Fruit fly (Drosophila melanogaster) whole organism, embryonic: ENCODE data around the gene Atpalpha.

Experiments used
- Abd-B ChIP-seq: fragments of 200-800 bp; sonication (Bioruptor generic); optimal IDR thresholded peaks from 2 replicates; lab custom pipeline; 2018; ENCODE audit warnings: missing biosample characterization, mild to moderate bottlenecking, missing genetic modification characterization, moderate library complexity
- Adf1 ChIP-seq: fragments of 200-800 bp; sonication (Bioruptor generic); IDR thresholded peaks from 2 replicates; pipeline ENCODE4 v1.3.6; 2022; ENCODE audit warnings: missing biosample characterization, missing genetic modification characterization
- CG10209 ChIP-seq: fragments of 200-800 bp; sonication (Bioruptor generic); optimal IDR thresholded peaks from 3 replicates; lab custom pipeline; 2017; ENCODE audit warnings: missing biosample characterization, mild to moderate bottlenecking, missing genetic modification characterization, missing genetic modification reagents
- CG10959 ChIP-seq: fragments of 200-800 bp; sonication (Bioruptor generic); IDR thresholded peaks from 2 replicates; pipeline ENCODE4 v1.3.6; 2022; ENCODE audit warnings: missing biosample characterization, missing genetic modification characterization
- CG11504 ChIP-seq: fragments of 200-800 bp; sonication (Bioruptor generic); optimal IDR thresholded peaks from 3 replicates; lab custom pipeline; 2019; ENCODE audit warnings: missing biosample characterization, mild to moderate bottlenecking, missing genetic modification characterization, moderate library complexity
- CG12299 ChIP-seq: fragments of 200-800 bp; sonication (Bioruptor generic); optimal IDR thresholded peaks from 2 replicates; lab custom pipeline; 2018; ENCODE audit warnings: missing biosample characterization, mild to moderate bottlenecking, missing genetic modification characterization
- CG16813 ChIP-seq: fragments of 200-800 bp; sonication (Bioruptor generic); IDR thresholded peaks from 3 replicates; pipeline ENCODE4 v1.3.6; 2022; ENCODE audit warnings: missing biosample characterization, missing genetic modification characterization; ENCODE audit not compliant: partially characterized antibody
- CG17802 ChIP-seq: fragments of 200-800 bp; sonication (Bioruptor generic); optimal IDR thresholded peaks from 2 replicates; lab custom pipeline; 2018; ENCODE audit warnings: missing biosample characterization, mild to moderate bottlenecking, missing genetic modification characterization, moderate library complexity
- CG18599 ChIP-seq: fragments of 200-800 bp; sonication (Bioruptor generic); optimal IDR thresholded peaks from 3 replicates; lab custom pipeline; 2017; ENCODE audit warnings: missing biosample characterization, missing genetic modification characterization, mild to moderate bottlenecking, moderate library complexity, missing genetic modification reagents
- CG30403 ChIP-seq: fragments of 200-800 bp; sonication (Bioruptor generic); optimal IDR thresholded peaks from 3 replicates; lab custom pipeline; 2016; ENCODE audit warnings: missing biosample characterization, missing genetic modification characterization
- CG30431 ChIP-seq: fragments of 200-800 bp; sonication (Bioruptor generic); optimal IDR thresholded peaks from 2 replicates; lab custom pipeline; 2017; ENCODE audit warnings: missing biosample characterization, missing genetic modification characterization
- CG34422 ChIP-seq: fragments of 200-800 bp; sonication (Bioruptor generic); IDR thresholded peaks from 3 replicates; pipeline ENCODE4 v1.3.6; 2022; ENCODE audit warnings: missing biosample characterization, missing genetic modification characterization
- CG43689 ChIP-seq: fragments of 200-800 bp; sonication (Bioruptor generic); IDR thresholded peaks from 2 replicates; pipeline ENCODE4 v1.3.6; 2022; ENCODE audit warnings: missing biosample characterization, missing genetic modification characterization
- CG4617 ChIP-seq: fragments of 200-800 bp; sonication (Bioruptor generic); optimal IDR thresholded peaks from 3 replicates; lab custom pipeline; 2016; ENCODE audit warnings: missing biosample characterization, missing genetic modification characterization, borderline replicate concordance
- CG6791 ChIP-seq: fragments of 200-800 bp; sonication (Bioruptor generic); IDR thresholded peaks from 3 replicates; pipeline ENCODE4 v1.3.6; 2022; ENCODE audit warnings: missing biosample characterization, missing genetic modification characterization; ENCODE audit not compliant: partially characterized antibody
- CG7372 ChIP-seq: fragments of 200-800 bp; sonication (Bioruptor generic); IDR thresholded peaks from 2 replicates; pipeline ENCODE4 v1.3.6; 2022; ENCODE audit warnings: missing biosample characterization, missing genetic modification characterization
- D19A ChIP-seq: fragments of 200-800 bp; optimal IDR thresholded peaks from 3 replicates; lab custom pipeline; 2019; ENCODE audit warnings: missing biosample characterization, mild to moderate bottlenecking, missing genetic modification characterization, moderate library complexity
- Dbx ChIP-seq: fragments of 200-800 bp; sonication (Bioruptor generic); IDR thresholded peaks from 3 replicates; pipeline ENCODE4 v1.3.6; 2022; ENCODE audit warnings: missing biosample characterization, missing genetic modification characterization
- E2f1 ChIP-seq: fragments of 200-800 bp; sonication (Bioruptor generic); IDR thresholded peaks from 2 replicates; pipeline ENCODE4 v1.3.6; 2022; ENCODE audit warnings: missing biosample characterization, missing genetic modification characterization
- Fer1 ChIP-seq: fragments of 200-800 bp; sonication (Bioruptor generic); optimal IDR thresholded peaks from 2 replicates; lab custom pipeline; 2017; ENCODE audit warnings: missing biosample characterization, mild to moderate bottlenecking, missing genetic modification characterization
- Hey ChIP-seq: fragments of 200-800 bp; sonication (Bioruptor generic); optimal IDR thresholded peaks from 3 replicates; lab custom pipeline; 2018; ENCODE audit warnings: missing biosample characterization, mild to moderate bottlenecking, missing genetic modification characterization
- HmgD ChIP-seq: fragments of 200-800 bp; sonication (Bioruptor generic); optimal IDR thresholded peaks from 3 replicates; lab custom pipeline; 2016; ENCODE audit warnings: missing biosample characterization, missing genetic modification characterization
- MTF-1 ChIP-seq: fragments of 200-800 bp; sonication (Bioruptor generic); optimal IDR thresholded peaks from 2 replicates; lab custom pipeline; 2018; ENCODE audit warnings: missing biosample characterization, mild to moderate bottlenecking, missing genetic modification characterization, borderline replicate concordance
- Oli ChIP-seq: fragments of 200-800 bp; sonication (Bioruptor generic); optimal IDR thresholded peaks from 2 replicates; lab custom pipeline; 2018; ENCODE audit warnings: missing biosample characterization, mild to moderate bottlenecking, missing genetic modification characterization, moderate library complexity
- Trl ChIP-seq, 3 experiments: fragments of >200 bp in 2 of 3; fragments of 200-800 bp in 1 of 3; sonication (Bioruptor generic) in 1 of 3; optimal IDR thresholded peaks; 2 replicates in 1 of 3; 3 replicates in 2 of 3; lab custom pipeline; 2016 to 2017; ENCODE audit warnings: missing biosample characterization in 1 of 3, missing genetic modification characterization in 1 of 3
- bigmax ChIP-seq: fragments of 200-800 bp; sonication (Bioruptor generic); optimal IDR thresholded peaks from 2 replicates; lab custom pipeline; 2018; ENCODE audit warnings: missing biosample characterization, mild to moderate bottlenecking, missing genetic modification characterization
- chinmo ChIP-seq: fragments of 200-800 bp; sonication (Bioruptor generic); IDR thresholded peaks from 4 replicates; pipeline ENCODE4 v1.3.6; 2022; ENCODE audit warnings: missing biosample characterization, missing genetic modification characterization; ENCODE audit not compliant: partially characterized antibody
- chm ChIP-seq: fragments of 200-800 bp; sonication (Bioruptor generic); IDR thresholded peaks from 2 replicates; pipeline ENCODE4 v1.3.6; 2022; ENCODE audit warnings: missing biosample characterization, missing genetic modification characterization
- crol ChIP-seq: fragments of 200-800 bp; sonication (Bioruptor generic); IDR thresholded peaks from 2 replicates; pipeline ENCODE4 v1.3.6; 2022; ENCODE audit warnings: missing biosample characterization, missing genetic modification characterization
- hb ChIP-seq: fragments of 200-800 bp; sonication (Bioruptor generic); IDR thresholded peaks from 3 replicates; pipeline ENCODE4 v1.3.6; 2022; ENCODE audit warnings: missing biosample characterization, missing genetic modification characterization; ENCODE audit not compliant: partially characterized antibody
- hbn ChIP-seq: fragments of 200-800 bp; sonication (Bioruptor generic); IDR thresholded peaks from 2 replicates; pipeline ENCODE4 v1.3.6; 2022; ENCODE audit warnings: missing biosample characterization, missing genetic modification characterization; ENCODE audit not compliant: partially characterized antibody
- hth ChIP-seq: fragments of >200 bp; optimal IDR thresholded peaks from 2 replicates; lab custom pipeline; 2017; ENCODE audit warnings: inconsistent platforms
- lab ChIP-seq: fragments of 200-800 bp; sonication (Bioruptor generic); optimal IDR thresholded peaks from 3 replicates; lab custom pipeline; 2017; ENCODE audit warnings: missing biosample characterization, missing genetic modification characterization, mild to moderate bottlenecking, moderate library complexity, missing genetic modification reagents
- lbe ChIP-seq: fragments of 200-800 bp; sonication (Bioruptor generic); optimal IDR thresholded peaks from 2 replicates; lab custom pipeline; 2016; ENCODE audit warnings: missing biosample characterization, mild to moderate bottlenecking, missing genetic modification characterization
- maf-S ChIP-seq: fragments of 200-800 bp; sonication (Bioruptor generic); optimal IDR thresholded peaks from 2 replicates; lab custom pipeline; 2016; ENCODE audit warnings: missing biosample characterization, missing genetic modification characterization
- mirr ChIP-seq: fragments of 200-800 bp; sonication (Bioruptor generic); optimal IDR thresholded peaks from 3 replicates; lab custom pipeline; 2018; ENCODE audit warnings: missing biosample characterization, mild to moderate bottlenecking, missing genetic modification characterization
- onecut ChIP-seq: fragments of 200-800 bp; sonication (Bioruptor generic); IDR thresholded peaks from 2 replicates; pipeline ENCODE4 v1.3.6; 2022; ENCODE audit warnings: missing biosample characterization, missing genetic modification characterization
- pan ChIP-seq, 4 experiments: fragments of >200 bp in 3 of 4; fragments of 200-800 bp in 1 of 4; sonication (Bioruptor generic) in 1 of 4; optimal IDR thresholded peaks in 3 of 4; IDR thresholded peaks in 1 of 4; 2 replicates each; pipeline versions ENCODE4 v1.3.6 to Lab custom; 2017 to 2022; ENCODE audit warnings: missing biosample characterization in 2 of 4, missing genetic modification characterization in 2 of 4, mixed read lengths in 1 of 4
- peb ChIP-seq: fragments of 200-800 bp; sonication (Bioruptor generic); IDR thresholded peaks from 2 replicates; pipeline ENCODE4 v1.3.6; 2022; ENCODE audit warnings: missing biosample characterization, missing genetic modification characterization
- ro ChIP-seq: fragments of 200-800 bp; sonication (Bioruptor generic); IDR thresholded peaks from 2 replicates; pipeline ENCODE4 v1.3.6; 2022; ENCODE audit warnings: missing biosample characterization, missing genetic modification characterization
- sisA ChIP-seq: fragments of 200-800 bp; sonication (Bioruptor generic); IDR thresholded peaks from 2 replicates; pipeline ENCODE4 v1.3.6; 2022; ENCODE audit warnings: missing biosample characterization, missing genetic modification characterization
- tap ChIP-seq: fragments of 200-800 bp; optimal IDR thresholded peaks from 3 replicates; lab custom pipeline; 2019; ENCODE audit warnings: missing biosample characterization, mild to moderate bottlenecking, missing genetic modification characterization, moderate library complexity
- tll ChIP-seq, 2 experiments: fragments of 200-800 bp in 1 of 2; fragments of >200 bp in 1 of 2; sonication (Bioruptor generic) in 1 of 2; optimal IDR thresholded peaks; 2 replicates each; lab custom pipeline; 2017 to 2019; ENCODE audit warnings: missing biosample characterization in 2 of 2, missing genetic modification characterization in 2 of 2, mild to moderate bottlenecking in 1 of 2, moderate library complexity in 1 of 2
- ttk ChIP-seq: fragments of 200-800 bp; sonication (Bioruptor generic); IDR thresholded peaks from 2 replicates; pipeline ENCODE4 v2.1.2; 2022; ENCODE audit warnings: missing biosample characterization, missing genetic modification characterization
- wdn ChIP-seq: fragments of 200-800 bp; sonication (Bioruptor generic); IDR thresholded peaks from 2 replicates; pipeline ENCODE4 v1.3.6; 2022; ENCODE audit warnings: missing biosample characterization, missing genetic modification characterization
- zfh1 ChIP-seq: fragments of 200-800 bp; sonication (Bioruptor generic); IDR thresholded peaks from 3 replicates; pipeline ENCODE4 v1.3.6; 2022; ENCODE audit warnings: missing biosample characterization, missing genetic modification characterization

Gene Atpalpha

DNA sequence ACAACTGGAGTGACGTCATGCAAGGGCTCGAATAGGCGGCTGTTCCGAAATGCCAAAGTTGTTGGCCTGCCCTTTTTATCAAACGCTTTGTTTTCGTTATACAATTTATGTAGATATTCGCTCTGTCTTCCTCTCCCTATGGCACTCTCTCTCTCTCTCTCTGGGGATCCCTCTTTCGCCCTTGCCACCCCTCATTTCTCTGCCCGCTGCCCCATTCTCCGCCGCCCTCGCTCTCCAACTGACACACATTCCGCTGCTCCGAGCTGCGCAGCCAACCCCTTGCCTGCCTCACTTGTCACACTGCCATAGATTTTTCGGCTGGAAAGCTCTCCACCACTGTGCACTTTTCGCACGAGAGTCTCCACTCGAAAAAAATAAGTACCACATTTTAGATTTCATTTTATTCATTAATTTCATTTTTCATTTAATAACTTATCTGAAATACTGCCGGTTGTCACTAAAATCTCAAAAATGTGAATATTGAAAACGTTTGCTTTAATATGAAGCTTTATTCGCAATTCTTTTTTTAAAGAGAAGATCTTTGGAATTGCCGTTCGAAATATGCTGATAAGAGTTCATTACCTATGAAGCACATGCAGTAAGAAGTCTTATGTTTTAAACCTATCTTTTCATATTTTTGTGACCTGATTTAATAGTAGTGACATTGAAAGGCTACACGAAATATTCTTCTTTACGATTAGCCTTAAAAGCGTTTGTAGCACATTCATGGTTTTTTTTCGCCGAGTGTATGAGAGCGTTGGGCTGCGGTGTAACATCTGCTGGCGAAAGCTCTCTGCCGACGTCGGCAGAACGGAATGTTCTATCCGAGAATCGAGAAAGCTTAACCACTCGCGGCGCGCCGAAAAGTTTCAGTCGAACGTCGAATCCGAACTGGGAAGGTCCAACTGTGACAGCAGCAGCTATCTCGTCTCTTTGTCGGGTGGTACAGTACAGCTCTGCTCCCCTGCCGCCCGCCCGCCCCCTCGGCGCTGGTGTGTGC, 8.7 kb downstream of the Atpalpha start (continued):
- TF ChIP-seq maf-S (GFP tag; lab: Kevin White, UChicago) = peak; percentile 63
- peak; percentile 37 for TF ChIP-seq wdn (GFP tag; lab: Robert Waterston, UW)
- TF ChIP-seq hbn = no peak; the same call in 1 of the 2 replicates
- peak; percentile 81 for TF ChIP-seq D19A (tag; lab: Kevin White, UChicago)
- TF ChIP-seq Trl (optimal IDR thresholded peaks at IDR 0.05; lab: Kevin White, UChicago) = peak; percentile 84 to 94
- peak; percentile 52 for TF ChIP-seq Trl (GFP tag; optimal IDR thresholded peaks at IDR 0.05; lab: Kevin White, UChicago)
- peak; percentile 91 for TF ChIP-seq Oli
- no peak for TF ChIP-seq hth (lab: Kevin White, UChicago)
- peak; percentile 43; the same call in 1 of the 2 replicates for TF ChIP-seq ttk (GFP tag; lab: Robert Waterston, UW)
- TF ChIP-seq Hey (tag; lab: Kevin White, UChicago) = no peak
- TF ChIP-seq CG30431 (GFP tag; lab: Kevin White, UChicago) = peak; percentile 73
- no peak for TF ChIP-seq CG10959
- TF ChIP-seq HmgD (GFP tag; lab: Kevin White, UChicago) = peak; percentile 51
- peak; percentile 94 for TF ChIP-seq CG11504 (tag; lab: Kevin White, UChicago)
- peak; percentile 46 for TF ChIP-seq lbe (GFP tag; lab: Kevin White, UChicago)
- peak; percentile 96 for TF ChIP-seq CG30403
- no peak for TF ChIP-seq bigmax (GFP tag; lab: Kevin White, UChicago)
- peak; percentile 9 for TF ChIP-seq mirr (GFP tag; lab: Kevin White, UChicago)
- TF ChIP-seq tap (tag; lab: Kevin White, UChicago) = peak; percentile 30
- peak; percentile 26 for TF ChIP-seq MTF-1 (GFP tag; lab: Kevin White, UChicago)
- TF ChIP-seq ro (GFP tag; lab: Robert Waterston, UW) = peak; percentile 49; the same call in 1 of the 2 replicates
- TF ChIP-seq CG7372 = 0 out of 2 replicates have a peak, but pooled peaks have one; percentile 15
- TF ChIP-seq peb (GFP tag; lab: Robert Waterston, UW) = no peak
- TF ChIP-seq CG17802 = peak; percentile 31
- peak; percentile 44; the same call in 1 of the 2 replicates for TF ChIP-seq sisA
- TF ChIP-seq tll (GFP tag; optimal IDR thresholded peaks at IDR 0.05; lab: Kevin White, UChicago) = no peak
- peak; percentile 90 for TF ChIP-seq Fer1 (GFP tag; lab: Kevin White, UChicago)
- peak; percentile 68; the same call in 2 of the 3 replicates for TF ChIP-seq CG34422 (GFP tag; lab: Robert Waterston, UW)
- TF ChIP-seq CG16813 (GFP tag; lab: Robert Waterston, UW) = no peak
- peak; percentile 35 for TF ChIP-seq E2f1
- peak; percentile 4; the same call in 1 of the 2 replicates for TF ChIP-seq onecut (GFP tag; lab: Robert Waterston, UW)
- no peak for TF ChIP-seq pan (optimal IDR thresholded peaks at IDR 0.05; lab: Kevin White, UChicago)
- TF ChIP-seq pan (GFP tag; optimal IDR thresholded peaks at IDR 0.05 in 1 of 2, IDR thresholded peaks at IDR 0.05 in 1 of 2) = peak in 1 of 2 experiments; percentile 67

DNA sequence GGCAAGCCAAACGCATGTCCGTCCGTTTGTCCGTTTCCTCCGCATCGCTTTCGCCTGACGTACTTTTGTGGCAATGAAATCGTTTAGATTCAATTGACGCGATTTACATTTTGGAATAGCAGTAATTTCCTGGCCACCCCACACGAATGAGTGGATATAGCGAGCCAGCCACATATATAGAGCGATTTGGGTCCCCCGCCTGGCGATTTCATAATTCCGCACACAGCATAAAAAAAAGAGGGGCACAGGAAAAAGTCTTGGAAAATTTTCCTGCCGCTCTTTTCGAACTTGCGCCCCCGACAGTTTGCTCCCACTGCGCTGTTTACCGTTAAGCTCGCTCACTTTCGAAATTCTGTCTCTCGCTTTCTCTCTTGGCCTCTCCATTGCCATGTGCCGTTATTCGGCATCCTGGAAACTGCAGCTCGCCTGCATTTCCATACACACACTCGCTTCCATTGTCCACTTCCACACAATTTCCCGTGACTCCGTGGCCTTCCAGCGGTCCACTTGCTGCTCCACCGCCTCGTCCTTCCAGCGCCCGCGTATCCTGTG, 10.2 kb downstream of the Atpalpha start:
- TF ChIP-seq chinmo = 0 out of 4 replicates have a peak, but pooled peaks have one; percentile 67
- TF ChIP-seq CG10209 (GFP tag; lab: Kevin White, UChicago) = no peak
- TF ChIP-seq CG6791 = no peak
- 0 out of 2 replicates have a peak, but pooled peaks have one; percentile 25 for TF ChIP-seq crol (GFP tag; lab: Robert Waterston, UW)
- TF ChIP-seq Abd-B (GFP tag; lab: Kevin White, UChicago) = no peak
- no peak for TF ChIP-seq CG43689 (GFP tag; lab: Robert Waterston, UW)
- TF ChIP-seq lab = peak; percentile 13
- no peak for TF ChIP-seq CG4617 (GFP tag; lab: Kevin White, UChicago)
- peak; percentile 43; the same call in 1 of the 3 replicates for TF ChIP-seq zfh1 (GFP tag; lab: Robert Waterston, UW)
- TF ChIP-seq Adf1 = peak; percentile 27; the same call in 1 of the 2 replicates
- 0 out of 3 replicates have a peak, but pooled peaks have one; percentile 26 for TF ChIP-seq Dbx (GFP tag; lab: Robert Waterston, UW)
- no peak for TF ChIP-seq CG12299 (tag; lab: Kevin White, UChicago)
- peak; percentile 2 for TF ChIP-seq CG18599 (GFP tag; lab: Kevin White, UChicago)
- peak; percentile 20; the same call in 1 of the 3 replicates for TF ChIP-seq hb (GFP tag; lab: Robert Waterston, UW)
- 0 out of 2 replicates have a peak, but pooled peaks have one; percentile 30 for TF ChIP-seq chm (GFP tag; lab: Robert Waterston, UW)
